Fruit fly (Drosophila melanogaster) whole organism, embryonic: ENCODE data around the gene Vm26Ab.
A peak's percentile ranks its signal among the peaks of the same experiment; 100 is the strongest.

Source experiments
- Aef1 ChIP-seq: fragments of 200-800 bp; sonication (Bioruptor generic); IDR thresholded peaks from 3 replicates; pipeline ENCODE4 v1.3.6; 2022; ENCODE audit warnings: missing biosample characterization, missing genetic modification characterization
- CG10147 ChIP-seq: fragments of 200-800 bp; sonication (Bioruptor generic); optimal IDR thresholded peaks from 2 replicates; lab custom pipeline; 2019; ENCODE audit warnings: missing biosample characterization, mild to moderate bottlenecking, missing genetic modification characterization, moderate library complexity
- CG10267 ChIP-seq: fragments of 200-800 bp; sonication (Bioruptor generic); optimal IDR thresholded peaks from 2 replicates; lab custom pipeline; 2018; ENCODE audit warnings: missing biosample characterization, mild to moderate bottlenecking, missing genetic modification characterization, moderate library complexity
- CG12104 ChIP-seq: fragments of 200-800 bp; sonication (Bioruptor generic); optimal IDR thresholded peaks from 3 replicates; lab custom pipeline; 2016; ENCODE audit warnings: missing biosample characterization, missing genetic modification characterization
- CG12155 ChIP-seq: fragments of 200-800 bp; sonication (Bioruptor generic); optimal IDR thresholded peaks from 3 replicates; lab custom pipeline; 2016; ENCODE audit warnings: missing biosample characterization, missing genetic modification characterization
- CG15011 ChIP-seq: fragments of 200-800 bp; sonication (Bioruptor generic); optimal IDR thresholded peaks from 3 replicates; lab custom pipeline; 2018; ENCODE audit warnings: missing biosample characterization, mild to moderate bottlenecking, missing genetic modification characterization
- CG15514 ChIP-seq: fragments of 200-800 bp; sonication (Bioruptor generic); optimal IDR thresholded peaks from 3 replicates; lab custom pipeline; 2017; ENCODE audit warnings: missing biosample characterization, missing genetic modification characterization, mild to moderate bottlenecking, moderate library complexity, missing genetic modification reagents
- CG1603 ChIP-seq: fragments of 200-800 bp; sonication (Bioruptor generic); optimal IDR thresholded peaks from 2 replicates; lab custom pipeline; 2019; ENCODE audit warnings: missing biosample characterization, mild to moderate bottlenecking, missing genetic modification characterization, moderate library complexity
- CG17359 ChIP-seq: fragments of 200-800 bp; sonication (Bioruptor generic); optimal IDR thresholded peaks from 3 replicates; lab custom pipeline; 2018; ENCODE audit warnings: missing biosample characterization, mild to moderate bottlenecking, missing genetic modification characterization, moderate library complexity
- CG18476 ChIP-seq: fragments of 200-800 bp; sonication (Bioruptor generic); optimal IDR thresholded peaks from 2 replicates; lab custom pipeline; 2016; ENCODE audit warnings: missing biosample characterization, mild to moderate bottlenecking, missing genetic modification characterization
- CG18599 ChIP-seq: fragments of 200-800 bp; sonication (Bioruptor generic); optimal IDR thresholded peaks from 3 replicates; lab custom pipeline; 2017; ENCODE audit warnings: missing biosample characterization, missing genetic modification characterization, mild to moderate bottlenecking, moderate library complexity, missing genetic modification reagents
- CG2875 ChIP-seq: fragments of 200-800 bp; sonication (Bioruptor generic); optimal IDR thresholded peaks from 2 replicates; lab custom pipeline; 2017; ENCODE audit warnings: missing biosample characterization, mild to moderate bottlenecking, missing genetic modification characterization, missing genetic modification reagents
- CG31365 ChIP-seq: fragments of 200-800 bp; sonication (Bioruptor generic); optimal IDR thresholded peaks from 2 replicates; lab custom pipeline; 2018; ENCODE audit warnings: missing biosample characterization, mild to moderate bottlenecking, missing genetic modification characterization
- CG3847 ChIP-seq: fragments of 200-800 bp; sonication (Bioruptor generic); IDR thresholded peaks from 2 replicates; pipeline ENCODE4 v1.3.6; 2022; ENCODE audit warnings: missing biosample characterization, missing genetic modification characterization
- CG4404 ChIP-seq: fragments of 200-800 bp; sonication (Bioruptor generic); IDR thresholded peaks from 2 replicates; pipeline ENCODE4 v1.3.6; 2022; ENCODE audit warnings: missing biosample characterization, missing genetic modification characterization
- CG6272 ChIP-seq: fragments of 200-800 bp; sonication (Bioruptor generic); IDR thresholded peaks from 2 replicates; pipeline ENCODE4 v1.3.6; 2022; ENCODE audit warnings: missing biosample characterization, missing genetic modification characterization
- CG6765 ChIP-seq: fragments of 200-800 bp; sonication (Bioruptor generic); optimal IDR thresholded peaks from 3 replicates; lab custom pipeline; 2017; ENCODE audit warnings: missing biosample characterization, mild to moderate bottlenecking, missing genetic modification characterization
- CG8478 ChIP-seq: fragments of >200 bp; optimal IDR thresholded peaks from 2 replicates; lab custom pipeline; 2018
- CG9727 ChIP-seq: fragments of 200-800 bp; sonication (Bioruptor generic); optimal IDR thresholded peaks from 3 replicates; lab custom pipeline; 2017; ENCODE audit warnings: missing biosample characterization, mild to moderate bottlenecking, missing genetic modification characterization
- Deaf1 ChIP-seq: fragments of 200-800 bp; optimal IDR thresholded peaks from 3 replicates; lab custom pipeline; 2019; ENCODE audit warnings: missing biosample characterization, mild to moderate bottlenecking, missing genetic modification characterization, moderate library complexity
- Doc2 ChIP-seq: fragments of 200-800 bp; sonication (Bioruptor generic); IDR thresholded peaks from 2 replicates; pipeline ENCODE4 v1.3.6; 2022; ENCODE audit warnings: missing biosample characterization, missing genetic modification characterization
- E2f2 ChIP-seq: fragments of 200-800 bp; sonication (Bioruptor generic); IDR thresholded peaks from 2 replicates; pipeline ENCODE4 v1.3.6; 2022; ENCODE audit warnings: missing biosample characterization, missing genetic modification characterization
- Fer1 ChIP-seq: fragments of 200-800 bp; sonication (Bioruptor generic); optimal IDR thresholded peaks from 2 replicates; lab custom pipeline; 2017; ENCODE audit warnings: missing biosample characterization, mild to moderate bottlenecking, missing genetic modification characterization
- HLHmδ ChIP-seq: fragments of 200-800 bp; sonication (Bioruptor generic); optimal IDR thresholded peaks from 2 replicates; lab custom pipeline; 2018; ENCODE audit warnings: missing biosample characterization, mild to moderate bottlenecking, missing genetic modification characterization, moderate library complexity
- Hey ChIP-seq: fragments of 200-800 bp; sonication (Bioruptor generic); optimal IDR thresholded peaks from 3 replicates; lab custom pipeline; 2018; ENCODE audit warnings: missing biosample characterization, mild to moderate bottlenecking, missing genetic modification characterization
- Mes4 ChIP-seq: fragments of 200-800 bp; sonication (Bioruptor generic); optimal IDR thresholded peaks from 2 replicates; lab custom pipeline; 2016; ENCODE audit warnings: missing biosample characterization, missing genetic modification characterization
- Opbp ChIP-seq: fragments of 200-800 bp; sonication (Bioruptor generic); IDR thresholded peaks from 3 replicates; pipeline ENCODE4 v1.3.6; 2022; ENCODE audit warnings: missing biosample characterization, missing genetic modification characterization; ENCODE audit not compliant: partially characterized antibody
- Sry-β ChIP-seq: fragments of 200-800 bp; sonication (Bioruptor generic); optimal IDR thresholded peaks from 2 replicates; lab custom pipeline; 2018; ENCODE audit warnings: missing biosample characterization, mild to moderate bottlenecking, missing genetic modification characterization, moderate library complexity
- TFAM ChIP-seq: fragments of 200-800 bp; sonication (Bioruptor generic); optimal IDR thresholded peaks from 2 replicates; lab custom pipeline; 2017; ENCODE audit warnings: missing biosample characterization, missing genetic modification characterization, inconsistent platforms
- Xrp1 ChIP-seq: fragments of 200-800 bp; sonication (Bioruptor generic); IDR thresholded peaks from 2 replicates; pipeline ENCODE4 v1.3.6; 2022; ENCODE audit warnings: missing biosample characterization, missing genetic modification characterization
- YL-1 ChIP-seq: fragments of 200-800 bp; sonication (Bioruptor generic); optimal IDR thresholded peaks from 3 replicates; lab custom pipeline; 2017; ENCODE audit warnings: missing biosample characterization, mild to moderate bottlenecking, missing genetic modification characterization
- aop ChIP-seq: fragments of 200-800 bp; sonication (Bioruptor generic); IDR thresholded peaks from 2 replicates; pipeline ENCODE4 v1.3.6; 2022; ENCODE audit warnings: missing biosample characterization, missing genetic modification characterization
- bcd ChIP-seq: fragments of 200-800 bp; sonication (Bioruptor generic); optimal IDR thresholded peaks from 2 replicates; lab custom pipeline; 2017; ENCODE audit warnings: missing biosample characterization, mild to moderate bottlenecking, missing genetic modification characterization
- corto ChIP-seq: fragments of 200-800 bp; sonication (Bioruptor generic); optimal IDR thresholded peaks from 2 replicates; lab custom pipeline; 2016; ENCODE audit warnings: missing biosample characterization, mild to moderate bottlenecking, missing genetic modification characterization, moderate library complexity
- dati ChIP-seq: fragments of 200-800 bp; sonication (Bioruptor generic); IDR thresholded peaks from 2 replicates; pipeline ENCODE4 v1.3.6; 2022; ENCODE audit warnings: missing biosample characterization, missing genetic modification characterization
- dmrt11E ChIP-seq: fragments of 200-800 bp; sonication (Bioruptor generic); optimal IDR thresholded peaks from 3 replicates; lab custom pipeline; 2018; ENCODE audit warnings: missing biosample characterization, mild to moderate bottlenecking, missing genetic modification characterization, moderate library complexity
- eve ChIP-seq, 2 experiments: fragments of >200 bp; optimal IDR thresholded peaks; 2 replicates each; lab custom pipeline; 2017; ENCODE audit warnings: missing biosample characterization in 2 of 2, missing genetic modification characterization in 2 of 2
- eyg ChIP-seq: fragments of 200-800 bp; sonication (Bioruptor generic); optimal IDR thresholded peaks from 3 replicates; lab custom pipeline; 2016; ENCODE audit warnings: missing biosample characterization, missing genetic modification characterization
- fd96Cb ChIP-seq: fragments of 200-800 bp; sonication (Bioruptor generic); optimal IDR thresholded peaks from 2 replicates; lab custom pipeline; 2018; ENCODE audit warnings: missing biosample characterization, mild to moderate bottlenecking, missing genetic modification characterization, moderate library complexity
- hth ChIP-seq: fragments of >200 bp; optimal IDR thresholded peaks from 2 replicates; lab custom pipeline; 2017; ENCODE audit warnings: inconsistent platforms
- insv ChIP-seq, 2 experiments: fragments of 200-800 bp; sonication (Bioruptor generic); optimal IDR thresholded peaks; 3 replicates each; lab custom pipeline; 2016 to 2018; ENCODE audit warnings: missing biosample characterization in 2 of 2, missing genetic modification characterization in 2 of 2
- lbe ChIP-seq: fragments of 200-800 bp; sonication (Bioruptor generic); optimal IDR thresholded peaks from 2 replicates; lab custom pipeline; 2016; ENCODE audit warnings: missing biosample characterization, mild to moderate bottlenecking, missing genetic modification characterization
- mam ChIP-seq: fragments of 200-800 bp; sonication (Bioruptor generic); optimal IDR thresholded peaks from 3 replicates; lab custom pipeline; 2016; ENCODE audit warnings: missing biosample characterization, missing genetic modification characterization
- nom ChIP-seq: fragments of 200-800 bp; sonication (Bioruptor generic); optimal IDR thresholded peaks from 2 replicates; lab custom pipeline; 2017; ENCODE audit warnings: missing biosample characterization, missing genetic modification characterization, mild to moderate bottlenecking, moderate library complexity, missing genetic modification reagents
- peb ChIP-seq: fragments of 200-800 bp; sonication (Bioruptor generic); IDR thresholded peaks from 2 replicates; pipeline ENCODE4 v1.3.6; 2022; ENCODE audit warnings: missing biosample characterization, missing genetic modification characterization
- pita ChIP-seq: fragments of 200-800 bp; sonication (Bioruptor generic); optimal IDR thresholded peaks from 2 replicates; lab custom pipeline; 2017; ENCODE audit warnings: missing biosample characterization, mild to moderate bottlenecking, missing genetic modification characterization
- pros ChIP-seq: fragments of 200-800 bp; sonication (Bioruptor generic); optimal IDR thresholded peaks from 3 replicates; lab custom pipeline; 2019; ENCODE audit warnings: missing biosample characterization, mild to moderate bottlenecking, missing genetic modification characterization, moderate library complexity
- seq ChIP-seq: fragments of 200-800 bp; sonication (Bioruptor generic); IDR thresholded peaks from 2 replicates; pipeline ENCODE4 v1.3.6; 2022; ENCODE audit warnings: missing biosample characterization, missing genetic modification characterization
- sqz ChIP-seq: fragments of 200-800 bp; sonication (Bioruptor generic); optimal IDR thresholded peaks from 3 replicates; lab custom pipeline; 2018; ENCODE audit warnings: missing biosample characterization, mild to moderate bottlenecking, missing genetic modification characterization
- zfh1 ChIP-seq: fragments of 200-800 bp; sonication (Bioruptor generic); IDR thresholded peaks from 3 replicates; pipeline ENCODE4 v1.3.6; 2022; ENCODE audit warnings: missing biosample characterization, missing genetic modification characterization

Vm26Ab gene

dm6 chr2L:5978333-5979054, 21.7 kb downstream of the Vm26Ab start (continued):
- TF ChIP-seq TFAM (GFP tag; lab: Kevin White, UChicago): no peak
- TF ChIP-seq Opbp: no peak
- TF ChIP-seq eyg: no peak
- TF ChIP-seq HLHmδ: peak; percentile 45
- no peak for TF ChIP-seq pita (GFP tag; lab: Kevin White, UChicago)
- peak; percentile 34 for TF ChIP-seq CG8478 (lab: Kevin White, UChicago)
- TF ChIP-seq CG9727 (GFP tag; lab: Kevin White, UChicago): no peak
- TF ChIP-seq CG12155: no peak
- no peak for TF ChIP-seq CG4404 (GFP tag; lab: Robert Waterston, UW)
- TF ChIP-seq Mes4 (GFP tag; lab: Kevin White, UChicago): no peak
- no peak for TF ChIP-seq dmrt11E
- peak; percentile 58 for TF ChIP-seq Deaf1 (tag; lab: Kevin White, UChicago)
- no peak for TF ChIP-seq mam (GFP tag; lab: Kevin White, UChicago)
- TF ChIP-seq Hey (tag; lab: Kevin White, UChicago): peak; percentile 2
- TF ChIP-seq lbe (GFP tag; lab: Kevin White, UChicago): no peak
- TF ChIP-seq peb (GFP tag; lab: Robert Waterston, UW): no peak
- peak; percentile 23 for TF ChIP-seq CG18599 (GFP tag; lab: Kevin White, UChicago)
- no peak for TF ChIP-seq CG12104 (GFP tag; lab: Kevin White, UChicago)
- TF ChIP-seq pros (GFP tag; lab: Kevin White, UChicago): peak; percentile 71
- no peak for TF ChIP-seq Xrp1 (GFP tag; lab: Robert Waterston, UW)
- TF ChIP-seq nom (GFP tag; lab: Kevin White, UChicago): peak; percentile 30
- no peak for TF ChIP-seq fd96Cb (tag; lab: Kevin White, UChicago)
- TF ChIP-seq corto (GFP tag; lab: Kevin White, UChicago): peak; percentile 21
- no peak for TF ChIP-seq CG6272 (GFP tag; lab: Robert Waterston, UW)
- TF ChIP-seq insv (GFP tag; optimal IDR thresholded peaks at IDR 0.05; lab: Kevin White, UChicago): peak in 1 of 2 experiments; percentile 85
- no peak for TF ChIP-seq CG17359 (tag; lab: Kevin White, UChicago)
- TF ChIP-seq CG15011: no peak
- TF ChIP-seq CG15514: peak; percentile 11
- no peak for TF ChIP-seq YL-1 (GFP tag; lab: Kevin White, UChicago)
- TF ChIP-seq CG2875 (GFP tag; lab: Kevin White, UChicago): peak; percentile 0
- no peak for TF ChIP-seq Sry-β
- no peak for TF ChIP-seq aop (GFP tag; lab: Robert Waterston, UW)
- TF ChIP-seq hth (lab: Kevin White, UChicago): no peak
- no peak for TF ChIP-seq dati
- TF ChIP-seq CG18476 (GFP tag; lab: Kevin White, UChicago): no peak
- no peak for TF ChIP-seq Doc2 (GFP tag; lab: Robert Waterston, UW)
- TF ChIP-seq CG31365 (tag; lab: Kevin White, UChicago): no peak
- TF ChIP-seq CG10267 (tag; lab: Kevin White, UChicago): peak; percentile 85
- TF ChIP-seq CG10147: no peak
- TF ChIP-seq Fer1 (GFP tag; lab: Kevin White, UChicago): peak; percentile 35
- no peak for TF ChIP-seq eve (GFP tag; optimal IDR thresholded peaks at IDR 0.05; lab: Kevin White, UChicago)
- no peak for TF ChIP-seq CG6765 (GFP tag; lab: Kevin White, UChicago)
- no peak for TF ChIP-seq Aef1 (GFP tag; lab: Robert Waterston, UW)
- no peak for TF ChIP-seq CG3847 (GFP tag; lab: Robert Waterston, UW)
- TF ChIP-seq zfh1: no peak
- no peak for TF ChIP-seq CG1603
- no peak for TF ChIP-seq seq (GFP tag; lab: Robert Waterston, UW)
- no peak for TF ChIP-seq sqz (GFP tag; lab: Kevin White, UChicago)
- TF ChIP-seq E2f2 (GFP tag; lab: Robert Waterston, UW): no peak
- TF ChIP-seq bcd (GFP tag; lab: Kevin White, UChicago): no peak
